Worm (Caenorhabditis elegans): ENCODE measurements around the gene Y48D7A.1.

- no peak for TF ChIP-seq klf-2 (GFP tag; conservative IDR thresholded peaks at IDR 0.05)
- TF ChIP-seq med-1 (GFP tag; optimal IDR thresholded peaks at IDR 0.05; ENCODE audit: insufficient read depth), result no peak
These were observed 48.4 kb downstream of the Y48D7A.1 start for ce11 chrX:3057656-3058055.

Measured in whole organism, midembryonic.